Fruit fly (Drosophila melanogaster): ENCODE results near the gene ath.

DNA sequence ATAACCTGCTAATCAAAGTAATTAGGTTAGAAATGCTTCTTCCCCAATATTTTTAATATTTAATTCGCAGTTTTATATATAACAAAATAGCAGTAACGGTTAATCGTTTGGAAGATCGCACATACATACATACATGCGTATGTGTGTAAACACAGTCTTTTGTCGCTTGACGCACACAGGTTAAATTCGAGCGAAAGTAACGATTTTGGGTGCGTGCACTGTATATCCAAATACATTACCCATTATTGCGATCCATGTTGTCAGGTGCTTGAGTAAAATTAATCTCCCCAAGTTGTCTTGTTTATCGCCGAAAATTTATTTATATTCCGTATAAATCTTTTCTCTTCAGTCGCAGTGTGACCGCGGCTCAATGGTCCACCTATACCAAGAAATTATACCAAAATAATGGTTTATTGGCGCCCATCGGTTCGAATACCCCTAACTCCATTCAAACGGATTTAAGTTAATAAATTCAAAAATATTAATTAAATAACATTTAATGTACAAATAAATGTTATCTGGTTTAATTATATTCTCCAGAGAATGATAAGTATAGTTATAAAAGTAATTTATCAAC is 6.9 kb upstream of the ath start, which contains the start of gene CG34159:
- TF ChIP-seq gl (tag; optimal IDR thresholded peaks at IDR 0.05) (no peak), CG8301 (tag; optimal IDR thresholded peaks at IDR 0.05) (no peak), D1 (tag; optimal IDR thresholded peaks at IDR 0.05) (no peak), CG8159 (tag; optimal IDR thresholded peaks at IDR 0.05) (no peak), CG13204 (GFP tag; optimal IDR thresholded peaks at IDR 0.05) (no peak), EcR (GFP tag; optimal IDR thresholded peaks at IDR 0.05) (no peak), CG15710 (tag; optimal IDR thresholded peaks at IDR 0.05) (no peak), CG12605 (GFP tag; IDR thresholded peaks at IDR 0.05) (no peak), Snoo (tag; optimal IDR thresholded peaks at IDR 0.05) (no peak), fd96Ca (GFP tag; IDR thresholded peaks at IDR 0.05) (no peak)
